Worm (Caenorhabditis elegans) whole organism, L4/young adult: ENCODE measurements around the gene dos-1.

Experiments
- W03F9.2 ChIP-seq: fragments of 150-350 bp; optimal IDR thresholded peaks from 2 replicates; lab custom pipeline; 2014; ENCODE audit warnings: missing biosample characterization, missing genetic modification characterization
- dao-5 ChIP-seq: sonication (generic microtip); optimal IDR thresholded peaks from 2 replicates; lab custom pipeline; 2016; ENCODE audit warnings: missing genotype, missing genetic modification characterization, moderate library complexity, missing compliant biosample characterization
- him-1 ChIP-seq: sonication (generic microtip); optimal IDR thresholded peaks from 2 replicates; lab custom pipeline; 2016; ENCODE audit warnings: missing genotype, missing genetic modification reagents, missing genetic modification characterization, missing compliant biosample characterization

- no peak for TF ChIP-seq dao-5
- TF ChIP-seq W03F9.2 (tag; lab: Kevin White, UChicago) = no peak
- no peak for TF ChIP-seq him-1 (tag; lab: Kevin White, UChicago)
Measured at ce11 chrIII:9149132-9149531, 45.4 kb downstream of the dos-1 start.
